Fruit fly (Drosophila melanogaster) whole organism, prepupa: ENCODE results near the gene Nedd8.
A peak's percentile ranks its signal among the peaks of the same experiment; 100 is the strongest.

Experiments
- Blimp-1 ChIP-seq: fragments of 200-800 bp; sonication (Bioruptor generic); optimal IDR thresholded peaks from 3 replicates; lab custom pipeline; 2017; ENCODE audit warnings: missing biosample characterization, missing genetic modification characterization, mild to moderate bottlenecking, moderate library complexity, missing genetic modification reagents
- CG10631 ChIP-seq: fragments of 200-800 bp; sonication (Bioruptor generic); optimal IDR thresholded peaks from 2 replicates; lab custom pipeline; 2016; ENCODE audit warnings: missing biosample characterization, missing genetic modification characterization
- CG10669 ChIP-seq: fragments of 200-800 bp; sonication (Bioruptor generic); optimal IDR thresholded peaks from 3 replicates; lab custom pipeline; 2018; ENCODE audit warnings: missing biosample characterization, mild to moderate bottlenecking, missing genetic modification characterization, moderate library complexity
- CG11294 ChIP-seq: fragments of 200-800 bp; sonication (Bioruptor generic); IDR thresholded peaks from 2 replicates; pipeline ENCODE4 v1.3.6; 2022; ENCODE audit warnings: missing biosample characterization, missing genetic modification characterization
- CG15336 ChIP-seq: fragments of 200-800 bp; sonication (Bioruptor generic); IDR thresholded peaks from 2 replicates; pipeline ENCODE4 v1.3.6; 2022; ENCODE audit warnings: missing biosample characterization, missing genetic modification characterization
- CG1621 ChIP-seq: fragments of 200-800 bp; sonication (Bioruptor generic); optimal IDR thresholded peaks from 3 replicates; lab custom pipeline; 2018; ENCODE audit warnings: missing biosample characterization, mild to moderate bottlenecking, missing genetic modification characterization
- CG16779 ChIP-seq: fragments of 200-800 bp; sonication (Bioruptor generic); optimal IDR thresholded peaks from 3 replicates; lab custom pipeline; 2017; ENCODE audit warnings: missing biosample characterization, mild to moderate bottlenecking, missing genetic modification characterization
- CG3032 ChIP-seq: fragments of 200-800 bp; optimal IDR thresholded peaks from 2 replicates; lab custom pipeline; 2019; ENCODE audit warnings: missing biosample characterization, mild to moderate bottlenecking, missing genetic modification characterization, moderate library complexity
- CG31627 ChIP-seq: fragments of 200-800 bp; sonication (Bioruptor generic); optimal IDR thresholded peaks from 3 replicates; lab custom pipeline; 2016; ENCODE audit warnings: missing biosample characterization, missing genetic modification characterization
- CG32006 ChIP-seq: fragments of 200-800 bp; sonication (Bioruptor generic); optimal IDR thresholded peaks from 3 replicates; lab custom pipeline; 2017; ENCODE audit warnings: missing biosample characterization, mild to moderate bottlenecking, missing genetic modification characterization
- CG34406 ChIP-seq: fragments of 200-800 bp; sonication (Bioruptor generic); optimal IDR thresholded peaks from 3 replicates; lab custom pipeline; 2016; ENCODE audit warnings: missing biosample characterization, missing genetic modification characterization
- CG3919 ChIP-seq: fragments of 200-800 bp; sonication (Bioruptor generic); optimal IDR thresholded peaks from 3 replicates; lab custom pipeline; 2016; ENCODE audit warnings: missing biosample characterization, missing genetic modification characterization
- CG4318 ChIP-seq: fragments of 200-800 bp; sonication (Bioruptor generic); optimal IDR thresholded peaks from 3 replicates; lab custom pipeline; 2017; ENCODE audit warnings: missing biosample characterization, mild to moderate bottlenecking, missing genetic modification characterization
- CG6163 ChIP-seq: fragments of 200-800 bp; sonication (Bioruptor generic); IDR thresholded peaks from 3 replicates; pipeline ENCODE4 v1.3.6; 2022; ENCODE audit warnings: missing biosample characterization, missing genetic modification characterization
- CG6792 ChIP-seq: fragments of 200-800 bp; sonication (Bioruptor generic); optimal IDR thresholded peaks from 3 replicates; lab custom pipeline; 2016; ENCODE audit warnings: missing biosample characterization, missing genetic modification characterization
- CG6808 ChIP-seq: fragments of 200-800 bp; sonication (Bioruptor generic); optimal IDR thresholded peaks from 3 replicates; lab custom pipeline; 2017; ENCODE audit warnings: missing biosample characterization, missing genetic modification characterization, mild to moderate bottlenecking, moderate library complexity, missing genetic modification reagents
- CG6854 ChIP-seq: fragments of 200-800 bp; sonication (Bioruptor generic); optimal IDR thresholded peaks from 2 replicates; lab custom pipeline; 2017; ENCODE audit warnings: missing biosample characterization, mild to moderate bottlenecking, missing genetic modification characterization
- CG7368 ChIP-seq: fragments of 200-800 bp; sonication (Bioruptor generic); optimal IDR thresholded peaks from 3 replicates; lab custom pipeline; 2016; ENCODE audit warnings: missing biosample characterization, missing genetic modification characterization
- CG8319 ChIP-seq: fragments of 200-800 bp; sonication (Bioruptor generic); optimal IDR thresholded peaks from 3 replicates; lab custom pipeline; 2016; ENCODE audit warnings: missing biosample characterization, missing genetic modification characterization
- CG8632 ChIP-seq: fragments of 200-800 bp; sonication (Bioruptor generic); optimal IDR thresholded peaks from 3 replicates; lab custom pipeline; 2016; ENCODE audit warnings: missing biosample characterization, missing genetic modification characterization
- CG9139 ChIP-seq: fragments of 200-800 bp; sonication (Bioruptor generic); optimal IDR thresholded peaks from 3 replicates; lab custom pipeline; 2017; ENCODE audit warnings: missing biosample characterization, mild to moderate bottlenecking, missing genetic modification characterization
- Eip75B ChIP-seq: fragments of 200-800 bp; sonication (Bioruptor generic); optimal IDR thresholded peaks from 3 replicates; lab custom pipeline; 2016; ENCODE audit warnings: missing biosample characterization, missing genetic modification characterization
- Eip78C ChIP-seq: fragments of 200-800 bp; sonication (Bioruptor generic); peaks from one replicate; lab custom pipeline; 2016; ENCODE audit warnings: missing biosample characterization, missing genetic modification characterization
- Ets21C ChIP-seq: fragments of 200-800 bp; sonication (Bioruptor generic); optimal IDR thresholded peaks from 3 replicates; lab custom pipeline; 2016; ENCODE audit warnings: missing biosample characterization, missing genetic modification characterization
- Ets96B ChIP-seq: fragments of 200-800 bp; optimal IDR thresholded peaks from 2 replicates; lab custom pipeline; 2019; ENCODE audit warnings: missing biosample characterization, mild to moderate bottlenecking, missing genetic modification characterization, moderate library complexity
- Gug ChIP-seq: fragments of 200-800 bp; sonication (Bioruptor generic); IDR thresholded peaks from 2 replicates; pipeline ENCODE4 v1.3.6; 2022; ENCODE audit warnings: missing biosample characterization, missing genetic modification characterization
- Hr38 ChIP-seq: sonication (Bioruptor generic); optimal IDR thresholded peaks from 2 replicates; lab custom pipeline; 2016; ENCODE audit warnings: missing biosample characterization, missing genetic modification characterization
- Hr39 ChIP-seq: fragments of 200-800 bp; sonication (Bioruptor generic); optimal IDR thresholded peaks from 2 replicates; lab custom pipeline; 2016; ENCODE audit warnings: missing biosample characterization, missing genetic modification characterization
- Hr4 ChIP-seq: fragments of 200-800 bp; sonication (Bioruptor generic); optimal IDR thresholded peaks from 3 replicates; lab custom pipeline; 2016; ENCODE audit warnings: missing biosample characterization, missing genetic modification characterization
- Lpt ChIP-seq: fragments of 200-800 bp; sonication (Bioruptor generic); optimal IDR thresholded peaks from 3 replicates; lab custom pipeline; 2016; ENCODE audit warnings: missing biosample characterization, missing genetic modification characterization
- Met ChIP-seq: fragments of 200-800 bp; sonication (Bioruptor generic); optimal IDR thresholded peaks from 3 replicates; lab custom pipeline; 2016; ENCODE audit warnings: missing biosample characterization, missing genetic modification characterization
- OdsH ChIP-seq: fragments of 200-800 bp; sonication (Bioruptor generic); optimal IDR thresholded peaks from 3 replicates; lab custom pipeline; 2016; ENCODE audit warnings: missing biosample characterization, missing genetic modification characterization
- Smox ChIP-seq: fragments of 200-800 bp; sonication (Bioruptor generic); optimal IDR thresholded peaks from 3 replicates; lab custom pipeline; 2016; ENCODE audit warnings: missing biosample characterization, missing genetic modification characterization
- Sox102F ChIP-seq: fragments of 200-800 bp; sonication (Bioruptor generic); optimal IDR thresholded peaks from 2 replicates; lab custom pipeline; 2016; ENCODE audit warnings: missing biosample characterization, mild to moderate bottlenecking, missing genetic modification characterization
- Sox14 ChIP-seq: fragments of 200-800 bp; sonication (Bioruptor generic); optimal IDR thresholded peaks from 3 replicates; lab custom pipeline; 2016; ENCODE audit warnings: missing biosample characterization, missing genetic modification characterization
- Sox15 ChIP-seq: fragments of 200-800 bp; sonication (Bioruptor generic); optimal IDR thresholded peaks from 3 replicates; lab custom pipeline; 2016; ENCODE audit warnings: missing biosample characterization, missing genetic modification characterization
- achi ChIP-seq: fragments of 200-800 bp; sonication (Bioruptor generic); optimal IDR thresholded peaks from 3 replicates; lab custom pipeline; 2016; ENCODE audit warnings: missing biosample characterization, missing genetic modification characterization
- acj6 ChIP-seq: fragments of 200-800 bp; sonication (Bioruptor generic); optimal IDR thresholded peaks from 3 replicates; lab custom pipeline; 2016; ENCODE audit warnings: missing biosample characterization, missing genetic modification characterization
- cyc ChIP-seq: fragments of 200-800 bp; sonication (Bioruptor generic); optimal IDR thresholded peaks from 3 replicates; lab custom pipeline; 2016; ENCODE audit warnings: missing biosample characterization, missing genetic modification characterization
- dac ChIP-seq: fragments of 200-800 bp; sonication (Bioruptor generic); optimal IDR thresholded peaks from 2 replicates; lab custom pipeline; 2017; ENCODE audit warnings: missing biosample characterization, mild to moderate bottlenecking, missing genetic modification characterization
- dsx ChIP-seq: fragments of 200-800 bp; optimal IDR thresholded peaks from 3 replicates; lab custom pipeline; 2019; ENCODE audit warnings: missing biosample characterization, mild to moderate bottlenecking, missing genetic modification characterization, moderate library complexity; ENCODE audit not compliant: poor library complexity, severe bottlenecking
- fd59A ChIP-seq: fragments of 200-800 bp; sonication (Bioruptor generic); optimal IDR thresholded peaks from 2 replicates; lab custom pipeline; 2017; ENCODE audit warnings: missing biosample characterization, mild to moderate bottlenecking, missing genetic modification characterization, missing genetic modification reagents
- fd85E ChIP-seq: fragments of 200-800 bp; sonication (Bioruptor generic); optimal IDR thresholded peaks from 3 replicates; lab custom pipeline; 2016; ENCODE audit warnings: missing biosample characterization, missing genetic modification characterization
- fkh ChIP-seq: fragments of 200-800 bp; sonication (Bioruptor generic); optimal IDR thresholded peaks from 3 replicates; lab custom pipeline; 2017; ENCODE audit warnings: missing biosample characterization, mild to moderate bottlenecking, missing genetic modification characterization, moderate library complexity
- net ChIP-seq: fragments of 200-800 bp; sonication (Bioruptor generic); optimal IDR thresholded peaks from 3 replicates; lab custom pipeline; 2016; ENCODE audit warnings: missing biosample characterization, missing genetic modification characterization
- pdm3 ChIP-seq: fragments of 200-800 bp; sonication (Bioruptor generic); optimal IDR thresholded peaks from 3 replicates; lab custom pipeline; 2016; ENCODE audit warnings: missing biosample characterization, missing genetic modification characterization
- salr ChIP-seq, 2 experiments: fragments of 200-800 bp; sonication (Bioruptor generic); optimal IDR thresholded peaks; 3 replicates each; lab custom pipeline; 2016 to 2018; ENCODE audit warnings: missing biosample characterization in 2 of 2, missing genetic modification characterization in 2 of 2, mild to moderate bottlenecking in 1 of 2
- spab ChIP-seq: fragments of 200-800 bp; sonication (Bioruptor generic); optimal IDR thresholded peaks from 2 replicates; lab custom pipeline; 2017; ENCODE audit warnings: missing biosample characterization, mild to moderate bottlenecking, missing genetic modification characterization, missing genetic modification reagents
- ss ChIP-seq, 2 experiments: fragments of 200-800 bp; sonication (Bioruptor generic); optimal IDR thresholded peaks; 2 replicates in 1 of 2; 3 replicates in 1 of 2; lab custom pipeline; 2017 to 2018; ENCODE audit warnings: mild to moderate bottlenecking in 2 of 2, missing biosample characterization in 2 of 2, missing genetic modification characterization in 2 of 2, moderate library complexity in 1 of 2
- svp ChIP-seq: fragments of 200-800 bp; sonication (Bioruptor generic); peaks from one replicate; lab custom pipeline; 2016; ENCODE audit warnings: missing biosample characterization, missing genetic modification characterization
- topi ChIP-seq: fragments of 200-800 bp; sonication (Bioruptor generic); optimal IDR thresholded peaks from 3 replicates; lab custom pipeline; 2016; ENCODE audit warnings: missing biosample characterization, missing genetic modification characterization

Gene Nedd8

DNA sequence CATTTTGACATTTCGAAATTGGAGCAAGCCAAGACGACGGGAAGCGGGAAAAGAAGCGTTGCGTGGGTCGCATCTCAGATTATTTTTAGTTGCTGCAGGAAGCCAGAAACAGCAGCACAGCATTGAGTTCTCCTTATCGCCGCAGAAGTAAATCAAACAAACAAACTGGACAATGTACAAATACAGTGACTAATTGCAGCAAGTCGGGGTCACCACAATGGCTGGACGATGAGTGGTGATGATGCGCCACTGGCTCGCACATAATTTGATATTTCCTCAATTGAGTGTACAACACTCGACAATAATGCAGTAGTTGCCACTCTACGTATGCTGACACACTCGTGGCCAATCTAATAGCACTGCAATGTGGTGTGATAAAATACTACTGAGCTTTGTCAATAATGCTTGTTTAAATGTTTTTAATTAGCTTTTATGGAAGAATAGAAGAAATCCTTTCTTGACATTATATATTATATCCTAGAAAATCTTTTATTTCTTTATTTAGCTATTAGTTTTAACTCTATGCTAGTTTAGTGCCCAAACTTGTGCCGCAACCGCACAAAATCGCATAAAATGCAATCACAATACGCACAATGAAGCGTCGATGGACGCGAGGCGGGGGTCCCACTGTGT is 30.4 kb upstream of the Nedd8 start:
- TF ChIP-seq CG7368 (GFP tag; lab: Kevin White, UChicago), result peak; percentile 36
- peak in 1 of 2 experiments; percentile 75 for TF ChIP-seq salr (GFP tag; optimal IDR thresholded peaks at IDR 0.05; lab: Kevin White, UChicago)
- peak; percentile 49 for TF ChIP-seq CG8632 (GFP tag; lab: Kevin White, UChicago)
- peak; percentile 57 for TF ChIP-seq CG16779 (tag; lab: Kevin White, UChicago)
- no peak for TF ChIP-seq Hr38 (GFP tag; lab: Kevin White, UChicago)
- TF ChIP-seq CG8319, result peak; percentile 91
- TF ChIP-seq net (GFP tag; lab: Kevin White, UChicago), result peak; percentile 72
- TF ChIP-seq fd59A (GFP tag; lab: Kevin White, UChicago), result peak; percentile 61
- peak; percentile 58 for TF ChIP-seq CG6792
- TF ChIP-seq CG34406 (GFP tag; lab: Kevin White, UChicago), result peak; percentile 51
- TF ChIP-seq achi (GFP tag; lab: Kevin White, UChicago), result peak; percentile 76
- TF ChIP-seq svp (GFP tag; lab: Kevin White, UChicago), result peak; percentile 76
- peak; percentile 70 for TF ChIP-seq CG10631 (GFP tag; lab: Kevin White, UChicago)
- no peak for TF ChIP-seq Ets21C (GFP tag; lab: Kevin White, UChicago)
- TF ChIP-seq Ets96B (tag; lab: Kevin White, UChicago), result peak; percentile 64
- peak; percentile 10 for TF ChIP-seq Sox15 (GFP tag; lab: Kevin White, UChicago)
- peak; percentile 8 for TF ChIP-seq topi (GFP tag; lab: Kevin White, UChicago)
- TF ChIP-seq CG6808 (GFP tag; lab: Kevin White, UChicago), result peak; percentile 70
- TF ChIP-seq fkh (GFP tag; lab: Kevin White, UChicago), result no peak
- peak; percentile 56; the same call in 2 of the 3 replicates for TF ChIP-seq CG6163 (GFP tag; lab: Robert Waterston, UW)
- peak; percentile 21 for TF ChIP-seq Smox (GFP tag; lab: Kevin White, UChicago)
- TF ChIP-seq Hr4 (GFP tag; lab: Kevin White, UChicago), result peak; percentile 88
- peak; percentile 69 for TF ChIP-seq dsx (GFP tag; lab: Kevin White, UChicago)
- TF ChIP-seq Met (GFP tag; lab: Kevin White, UChicago), result peak; percentile 30
- peak; percentile 81 for TF ChIP-seq Gug (GFP tag; lab: Robert Waterston, UW)
- TF ChIP-seq Hr39, result peak; percentile 4
- TF ChIP-seq CG4318, result peak; percentile 71
- no peak for TF ChIP-seq fd85E (GFP tag; lab: Kevin White, UChicago)
- peak; percentile 69 for TF ChIP-seq CG3032 (tag; lab: Kevin White, UChicago)
- peak; percentile 65 for TF ChIP-seq Eip75B
- TF ChIP-seq spab (GFP tag; lab: Kevin White, UChicago), result peak; percentile 58
- TF ChIP-seq pdm3 (GFP tag; lab: Kevin White, UChicago), result peak; percentile 73
- peak; percentile 55 for TF ChIP-seq acj6 (GFP tag; lab: Kevin White, UChicago)
- TF ChIP-seq ss (GFP tag; optimal IDR thresholded peaks at IDR 0.05; lab: Kevin White, UChicago), result peak; percentile 34 to 57
- peak; percentile 71 for TF ChIP-seq OdsH (GFP tag; lab: Kevin White, UChicago)
- TF ChIP-seq Eip78C (GFP tag; lab: Kevin White, UChicago), result peak; percentile 88
- TF ChIP-seq CG15336, result peak; percentile 93
- TF ChIP-seq Sox102F, result peak; percentile 16
- TF ChIP-seq CG1621 (tag; lab: Kevin White, UChicago), result peak; percentile 54
- TF ChIP-seq Blimp-1 (GFP tag; lab: Kevin White, UChicago), result no peak
- TF ChIP-seq Sox14, result peak; percentile 51
- no peak for TF ChIP-seq CG6854 (GFP tag; lab: Kevin White, UChicago)
- no peak for TF ChIP-seq CG31627 (GFP tag; lab: Kevin White, UChicago)
- no peak for TF ChIP-seq CG9139 (GFP tag; lab: Kevin White, UChicago)
- peak; percentile 63 for TF ChIP-seq dac (GFP tag; lab: Kevin White, UChicago)
- peak; percentile 66 for TF ChIP-seq CG3919
- TF ChIP-seq CG11294 (GFP tag; lab: Robert Waterston, UW), result peak; percentile 77
- peak; percentile 57 for TF ChIP-seq CG10669 (GFP tag; lab: Kevin White, UChicago)
- TF ChIP-seq Lpt (GFP tag; lab: Kevin White, UChicago), result peak; percentile 84
- no peak for TF ChIP-seq cyc (GFP tag; lab: Kevin White, UChicago)
- peak; percentile 89 for TF ChIP-seq CG32006 (GFP tag; lab: Kevin White, UChicago)
